Fruit fly (Drosophila melanogaster): Measurements from ENCODE around the gene CG44325.

The CG44325 gene

dm6 chrX:9063425-9063824 lies 14.9 kb downstream of the CG44325 start:
- TF ChIP-seq Doc3 (GFP tag; IDR thresholded peaks at IDR 0.05; ENCODE audit: partially characterized antibody) (no peak), mld (GFP tag; IDR thresholded peaks at IDR 0.05; ENCODE audit: partially characterized antibody) (no peak), pfk (GFP tag; optimal IDR thresholded peaks at IDR 0.05) (no peak), Jarid2 (GFP tag; optimal IDR thresholded peaks at IDR 0.05) (no peak), CG2875 (GFP tag; optimal IDR thresholded peaks at IDR 0.05) (no peak), CG9215 (GFP tag; IDR thresholded peaks at IDR 0.05) (no peak), MTF-1 (GFP tag; optimal IDR thresholded peaks at IDR 0.05; ENCODE audit: borderline replicate concordance) (no peak), CG17359 (tag; optimal IDR thresholded peaks at IDR 0.05) (no peak), chif (GFP tag; optimal IDR thresholded peaks at IDR 0.05) (no peak), gsb-n (tag; optimal IDR thresholded peaks at IDR 0.05) (no peak)

- TF ChIP-seq sc (optimal IDR thresholded peaks at IDR 0.05), result no peak
- no peak for TF ChIP-seq sc (GFP tag; optimal IDR thresholded peaks at IDR 0.05)
- no peak for TF ChIP-seq YL-1 (GFP tag; optimal IDR thresholded peaks at IDR 0.05)
- peak; percentile 34; the same call in 1 of the 2 replicates for TF ChIP-seq vvl (GFP tag; IDR thresholded peaks at IDR 0.05)
- TF ChIP-seq sna (GFP tag; IDR thresholded peaks at IDR 0.05; ENCODE audit: partially characterized antibody), result no peak
- TF ChIP-seq ato (GFP tag; IDR thresholded peaks at IDR 0.05; ENCODE audit: partially characterized antibody), result no peak
- peak; percentile 15 for TF ChIP-seq CG2120 (GFP tag; optimal IDR thresholded peaks at IDR 0.05)
- 0 out of 3 replicates have a peak, but pooled peaks have one; percentile 33 for TF ChIP-seq ken (GFP tag; IDR thresholded peaks at IDR 0.05)
- no peak for TF ChIP-seq CG7745 (tag; optimal IDR thresholded peaks at IDR 0.05)
- no peak for TF ChIP-seq ac (GFP tag; optimal IDR thresholded peaks at IDR 0.05)
- no peak for TF ChIP-seq tup (GFP tag; optimal IDR thresholded peaks at IDR 0.05)
- TF ChIP-seq rib (GFP tag; IDR thresholded peaks at IDR 0.05), result no peak
- TF ChIP-seq Antp (GFP tag; optimal IDR thresholded peaks at IDR 0.05), result no peak
- no peak for TF ChIP-seq NC2β (GFP tag; optimal IDR thresholded peaks at IDR 0.05)
- no peak for TF ChIP-seq dmrt11E (tag; optimal IDR thresholded peaks at IDR 0.05)
- TF ChIP-seq zen2 (GFP tag; IDR thresholded peaks at IDR 0.05; ENCODE audit: partially characterized antibody), result no peak
- TF ChIP-seq hbn (GFP tag; IDR thresholded peaks at IDR 0.05; ENCODE audit: partially characterized antibody), result no peak
- peak; percentile 21 for TF ChIP-seq CG15269 (tag; optimal IDR thresholded peaks at IDR 0.05)
- TF ChIP-seq Dll (GFP tag; IDR thresholded peaks at IDR 0.05; ENCODE audit: partially characterized antibody), result no peak
- no peak for TF ChIP-seq usp (GFP tag; optimal IDR thresholded peaks at IDR 0.05)
- TF ChIP-seq oc (tag; optimal IDR thresholded peaks at IDR 0.05), result no peak
- TF ChIP-seq CG8089 (GFP tag; optimal IDR thresholded peaks at IDR 0.05), result no peak
- TF ChIP-seq tin (GFP tag; optimal IDR thresholded peaks at IDR 0.05), result no peak
- TF ChIP-seq phol (tag; optimal IDR thresholded peaks at IDR 0.05), result no peak
- TF ChIP-seq eyg (GFP tag; optimal IDR thresholded peaks at IDR 0.05), result no peak
- no peak for TF ChIP-seq pita (GFP tag; optimal IDR thresholded peaks at IDR 0.05)
- no peak for TF ChIP-seq chm (GFP tag; IDR thresholded peaks at IDR 0.05)
- no peak for TF ChIP-seq kay (GFP tag; optimal IDR thresholded peaks at IDR 0.05)
- no peak for TF ChIP-seq trem (tag; optimal IDR thresholded peaks at IDR 0.05)
- TF ChIP-seq jing (GFP tag; optimal IDR thresholded peaks at IDR 0.05), result no peak
- TF ChIP-seq CrebB (tag; optimal IDR thresholded peaks at IDR 0.05), result no peak
- TF ChIP-seq Rx (GFP tag; IDR thresholded peaks at IDR 0.05), result no peak
- TF ChIP-seq otp (GFP tag; IDR thresholded peaks at IDR 0.05), result 0 out of 3 replicates have a peak, but pooled peaks have one; percentile 14
- TF ChIP-seq Ets97D (GFP tag; optimal IDR thresholded peaks at IDR 0.05), result no peak
- no peak for TF ChIP-seq eve (GFP tag; optimal IDR thresholded peaks at IDR 0.05)
- no peak for TF ChIP-seq CG5180 (GFP tag; optimal IDR thresholded peaks at IDR 0.05)
- peak; percentile 65 for TF ChIP-seq slbo (GFP tag; IDR thresholded peaks at IDR 0.05)
- TF ChIP-seq Trl (optimal IDR thresholded peaks at IDR 0.05), result no peak
- TF ChIP-seq Trl (GFP tag; optimal IDR thresholded peaks at IDR 0.05), result no peak
- TF ChIP-seq Lim3 (GFP tag; IDR thresholded peaks at IDR 0.05), result no peak
- no peak for TF ChIP-seq CG7928 (GFP tag; optimal IDR thresholded peaks at IDR 0.05)
Measured at dm6 chrX:9062665-9063064, 15.6 kb downstream of the CG44325 start.

Measured in whole organism, embryonic.